Fruit fly (Drosophila melanogaster) whole organism, wandering third instar larva: ENCODE measurements around the gene unc79.

Experiments
- CG32264 ChIP-seq: fragments of 200-800 bp; sonication (Bioruptor generic); optimal IDR thresholded peaks from 2 replicates; lab custom pipeline; 2016; ENCODE audit warnings: missing biosample characterization, missing genetic modification characterization
- GATAd ChIP-seq: sonication (Bioruptor generic); optimal IDR thresholded peaks from 2 replicates; lab custom pipeline; 2016; ENCODE audit warnings: missing biosample characterization, missing genetic modification characterization
- Hnf4 ChIP-seq: fragments of 200-800 bp; sonication (Bioruptor generic); optimal IDR thresholded peaks from 2 replicates; lab custom pipeline; 2016; ENCODE audit warnings: missing biosample characterization, mild to moderate bottlenecking, missing genetic modification characterization
- Hr78 ChIP-seq: fragments of >200 bp; optimal IDR thresholded peaks from 2 replicates; lab custom pipeline; 2017; ENCODE audit warnings: missing biosample characterization, missing genetic modification characterization
- Mio ChIP-seq: sonication (Bioruptor generic); optimal IDR thresholded peaks from 2 replicates; lab custom pipeline; 2016; ENCODE audit warnings: missing biosample characterization, missing genetic modification characterization
- Myc ChIP-seq: fragments of >200 bp; optimal IDR thresholded peaks from 2 replicates; lab custom pipeline; 2017
- Vsx2 ChIP-seq: fragments of 200-300, 225-300 bp; sonication (Bioruptor generic); optimal IDR thresholded peaks from 2 replicates; lab custom pipeline; 2018; ENCODE audit warnings: missing biosample characterization, missing genetic modification characterization; ENCODE audit not compliant: partially characterized antibody
- fru ChIP-seq: fragments of 200-800 bp; sonication (Bioruptor generic); optimal IDR thresholded peaks from 3 replicates; lab custom pipeline; 2016; ENCODE audit warnings: missing biosample characterization, mild to moderate bottlenecking, missing genetic modification characterization
- lola ChIP-seq: fragments of >200 bp; optimal IDR thresholded peaks from 2 replicates; lab custom pipeline; 2017; ENCODE audit warnings: missing biosample characterization, missing genetic modification characterization
- psq ChIP-seq: fragments of 200-800 bp; sonication (Bioruptor generic); optimal IDR thresholded peaks from 3 replicates; lab custom pipeline; 2017; ENCODE audit warnings: missing biosample characterization, mild to moderate bottlenecking, missing genetic modification characterization, moderate library complexity
- woc ChIP-seq: sonication (Bioruptor generic); optimal IDR thresholded peaks from 2 replicates; lab custom pipeline; 2016; ENCODE audit warnings: missing biosample characterization, mild to moderate bottlenecking, missing genetic modification characterization

DNA sequence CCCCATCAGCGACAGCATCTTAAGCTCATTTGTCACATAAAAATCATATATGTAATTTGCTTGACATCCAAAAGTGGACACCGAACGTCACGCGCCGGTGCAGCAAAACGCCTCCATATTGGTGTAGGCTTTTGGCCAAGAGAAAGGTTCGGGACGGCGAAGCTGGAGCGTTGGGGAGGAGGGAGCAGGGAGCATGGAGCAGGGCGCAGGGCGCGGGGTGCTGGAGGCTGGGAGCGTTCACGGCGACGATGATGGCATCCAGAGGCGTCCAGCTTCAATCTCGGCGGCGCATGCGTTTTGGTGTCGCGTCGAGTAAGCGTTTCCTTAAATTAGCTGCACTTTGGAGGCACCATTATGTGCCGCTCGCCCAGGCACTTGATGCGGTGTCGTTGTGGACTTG lies 47.9 kb upstream of the unc79 start:
- no peak for TF ChIP-seq Hr78
- TF ChIP-seq Mio (GFP tag; lab: Kevin White, UChicago) = no peak
- no peak for TF ChIP-seq psq
- TF ChIP-seq fru (GFP tag; lab: Kevin White, UChicago) = no peak
- no peak for TF ChIP-seq CG32264
- TF ChIP-seq Hnf4 (GFP tag; lab: Kevin White, UChicago) = no peak
- peak; percentile 25 for TF ChIP-seq Vsx2
- no peak for TF ChIP-seq woc (GFP tag; lab: Kevin White, UChicago)
- TF ChIP-seq lola (GFP tag; lab: Kevin White, UChicago) = no peak
- TF ChIP-seq Myc (lab: Kevin White, UChicago) = no peak
- no peak for TF ChIP-seq GATAd (GFP tag; lab: Kevin White, UChicago)
